Fruit fly (Drosophila melanogaster) whole organism, embryonic: ENCODE results near the gene jb.

Source experiments
- CG11247 ChIP-seq: fragments of 200-800 bp; sonication (Bioruptor generic); IDR thresholded peaks from 2 replicates; pipeline ENCODE4 v1.3.6; 2022; ENCODE audit warnings: missing biosample characterization, missing genetic modification characterization
- Dll ChIP-seq: fragments of 200-800 bp; sonication (Bioruptor generic); IDR thresholded peaks from 4 replicates; pipeline ENCODE4 v1.3.6; 2022; ENCODE audit warnings: missing biosample characterization, missing genetic modification characterization; ENCODE audit not compliant: partially characterized antibody
- pho ChIP-seq: fragments of 200-800 bp; sonication (Bioruptor generic); optimal IDR thresholded peaks from 2 replicates; lab custom pipeline; 2016; ENCODE audit warnings: missing biosample characterization, missing genetic modification characterization

DNA sequence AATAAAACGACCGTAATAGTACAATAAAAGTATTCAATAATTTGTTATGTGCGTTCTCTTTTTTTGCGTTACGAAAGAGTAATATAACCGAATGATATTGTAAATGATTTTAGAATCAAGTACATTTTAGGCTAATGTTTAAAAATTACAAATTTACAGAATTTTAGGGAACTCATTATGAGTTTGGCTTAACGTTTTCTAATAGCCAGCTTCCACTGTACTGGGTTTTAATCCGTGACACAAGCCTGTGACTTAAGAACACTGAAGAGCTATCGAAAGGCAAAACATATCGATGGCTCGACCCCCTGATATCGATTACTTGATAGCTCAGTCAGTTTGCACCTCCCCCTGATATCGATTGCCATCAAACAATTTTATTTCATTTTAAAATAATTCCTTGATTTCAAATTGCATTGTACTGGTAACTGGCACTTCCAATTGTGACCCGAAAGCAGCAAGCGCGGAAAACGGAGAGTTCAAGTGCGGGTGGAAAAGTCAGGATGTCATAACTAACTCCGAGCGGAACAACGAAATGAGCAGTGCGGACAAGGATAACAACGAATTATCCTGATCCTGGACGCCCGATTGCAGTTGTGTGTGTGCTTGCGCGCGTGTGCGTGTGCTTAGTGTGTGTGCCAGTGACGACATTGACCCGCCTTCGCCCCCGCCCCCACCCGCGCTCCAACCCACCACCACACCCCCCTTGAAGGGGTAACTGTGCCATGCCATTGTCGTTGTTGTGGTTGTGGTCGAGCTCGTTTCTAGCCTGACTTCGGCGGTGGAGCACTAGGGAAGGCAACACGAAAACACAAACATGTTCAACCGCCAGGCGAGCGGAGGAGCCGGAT, 3.7 kb upstream of the jb start, which contains the start of gene HERC2:
- peak; percentile 79 for TF ChIP-seq Dll (GFP tag; lab: Robert Waterston, UW)
- TF ChIP-seq pho = peak; percentile 64
- peak; percentile 57 for TF ChIP-seq CG11247 (GFP tag; lab: Robert Waterston, UW)
